Worm (Caenorhabditis elegans): Measurements from ENCODE around the gene srt-52.

Gene srt-52

ce11 chrV:102165-102564 lies 46.3 kb upstream of the srt-52 start:
- TF ChIP-seq gmeb-1 (tag; optimal IDR thresholded peaks at IDR 0.05) (no peak), crh-2 (tag; optimal IDR thresholded peaks at IDR 0.05) (no peak), blmp-1 (tag; optimal IDR thresholded peaks at IDR 0.05; ENCODE audit: insufficient read depth) (no peak), dmd-4 (tag; optimal IDR thresholded peaks at IDR 0.05) (no peak), lin-13 (GFP tag; optimal IDR thresholded peaks at IDR 0.05) (no peak), C34F6.9 (tag; optimal IDR thresholded peaks at IDR 0.05) (no peak), nhr-12 (tag; optimal IDR thresholded peaks at IDR 0.05) (no peak), ztf-11 (tag; optimal IDR thresholded peaks at IDR 0.05) (no peak), unc-55 (GFP tag; optimal IDR thresholded peaks at IDR 0.05) (no peak), unc-39 (tag; optimal IDR thresholded peaks at IDR 0.05) (no peak), peb-1 (tag; optimal IDR thresholded peaks at IDR 0.05) (no peak), sma-3 (GFP tag; optimal IDR thresholded peaks at IDR 0.05) (no peak), nhr-11 (tag; optimal IDR thresholded peaks at IDR 0.05) (no peak), nhr-237 (tag; optimal IDR thresholded peaks at IDR 0.05) (no peak), F13H6.1 (tag; optimal IDR thresholded peaks at IDR 0.05) (no peak), ceh-82 (tag; optimal IDR thresholded peaks at IDR 0.05) (no peak)

ce11 chrV:83732-84131 lies 27.9 kb upstream of the srt-52 start, which contains the start of gene daam-1:
Gene daam-1 (minus strand): TSS chrV:83832.
- TF ChIP-seq nhr-237 (tag; optimal IDR thresholded peaks at IDR 0.05) (no peak), sma-3 (GFP tag; optimal IDR thresholded peaks at IDR 0.05) (no peak), blmp-1 (tag; optimal IDR thresholded peaks at IDR 0.05; ENCODE audit: insufficient read depth) (no peak), mdl-1 (tag; optimal IDR thresholded peaks at IDR 0.05) (no peak), unc-62 (GFP tag; optimal IDR thresholded peaks at IDR 0.05) (no peak), ama-1 (optimal IDR thresholded peaks at IDR 0.05) (no peak), ZK546.5 (tag; optimal IDR thresholded peaks at IDR 0.05) (no peak), snpc-4 (tag; optimal IDR thresholded peaks at IDR 0.05) (no peak), ceh-82 (tag; optimal IDR thresholded peaks at IDR 0.05) (no peak), C34F6.9 (tag; optimal IDR thresholded peaks at IDR 0.05) (no peak), nhr-6 (tag; optimal IDR thresholded peaks at IDR 0.05) (no peak), nhr-10 (tag; optimal IDR thresholded peaks at IDR 0.05) (no peak), peb-1 (tag; optimal IDR thresholded peaks at IDR 0.05) (no peak), unc-39 (tag; optimal IDR thresholded peaks at IDR 0.05) (no peak), dmd-4 (tag; optimal IDR thresholded peaks at IDR 0.05) (no peak), lin-11 (tag; optimal IDR thresholded peaks at IDR 0.05) (no peak), R02D3.7 (tag; optimal IDR thresholded peaks at IDR 0.05) (no peak), mbf-1 (tag; optimal IDR thresholded peaks at IDR 0.05) (no peak), nhr-11 (tag; optimal IDR thresholded peaks at IDR 0.05) (no peak)

- TF ChIP-seq ztf-11 (tag; optimal IDR thresholded peaks at IDR 0.05) (no peak), ztf-1 (GFP tag; conservative IDR thresholded peaks at IDR 0.05) (no peak), nhr-11 (tag; optimal IDR thresholded peaks at IDR 0.05) (no peak), Y55F3AM.14 (GFP tag; optimal IDR thresholded peaks at IDR 0.05) (no peak), nhr-10 (tag; optimal IDR thresholded peaks at IDR 0.05) (no peak), sma-3 (GFP tag; optimal IDR thresholded peaks at IDR 0.05) (no peak), zag-1 (tag; optimal IDR thresholded peaks at IDR 0.05) (no peak), ceh-82 (tag; optimal IDR thresholded peaks at IDR 0.05) (no peak), lin-11 (tag; optimal IDR thresholded peaks at IDR 0.05) (no peak)
These were observed 12.3 kb upstream of the srt-52 start for ce11 chrV:68112-68511.

- TF ChIP-seq nhr-129 (tag; optimal IDR thresholded peaks at IDR 0.05) (no peak), unc-62 (GFP tag; optimal IDR thresholded peaks at IDR 0.05) (no peak), nhr-11 (tag; optimal IDR thresholded peaks at IDR 0.05) (no peak), aly-2 (tag; optimal IDR thresholded peaks at IDR 0.05) (no peak), nhr-23 (tag; optimal IDR thresholded peaks at IDR 0.05) (no peak), crh-2 (tag; optimal IDR thresholded peaks at IDR 0.05) (no peak), nhr-21 (tag; optimal IDR thresholded peaks at IDR 0.05) (no peak), sma-3 (GFP tag; optimal IDR thresholded peaks at IDR 0.05) (no peak)
These were observed 10.7 kb upstream of the srt-52 start for ce11 chrV:66506-66905.

ce11 chrV:63887-64286 lies 8.0 kb upstream of the srt-52 start:
- TF ChIP-seq unc-39 (tag; optimal IDR thresholded peaks at IDR 0.05) = no peak
- no peak for TF ChIP-seq egl-27 (tag; optimal IDR thresholded peaks at IDR 0.05)
- TF ChIP-seq lsy-2 (tag; optimal IDR thresholded peaks at IDR 0.05) = no peak
- TF ChIP-seq nhr-6 (tag; optimal IDR thresholded peaks at IDR 0.05) = no peak
- no peak for TF ChIP-seq nhr-237 (tag; optimal IDR thresholded peaks at IDR 0.05)
- no peak for TF ChIP-seq crh-2 (tag; optimal IDR thresholded peaks at IDR 0.05)
- no peak for TF ChIP-seq sma-9 (GFP tag; optimal IDR thresholded peaks at IDR 0.05)
- no peak for TF ChIP-seq sma-9 (tag; optimal IDR thresholded peaks at IDR 0.05)
- TF ChIP-seq snpc-4 (tag; optimal IDR thresholded peaks at IDR 0.05) = no peak
- TF ChIP-seq F13H6.1 (tag; optimal IDR thresholded peaks at IDR 0.05) = no peak
- TF ChIP-seq unc-55 (GFP tag; optimal IDR thresholded peaks at IDR 0.05) = no peak
- no peak for TF ChIP-seq dmd-4 (tag; optimal IDR thresholded peaks at IDR 0.05)
- no peak for TF ChIP-seq lin-39 (tag; optimal IDR thresholded peaks at IDR 0.05)

Measured in whole organism, L2 larva.